Worm (Caenorhabditis elegans) whole organism, mixed stage, embryonic: ENCODE results near the gene dao-2.

Source experiments
- M03D4.4 ChIP-seq: sonication (generic microtip); optimal IDR thresholded peaks from 2 replicates; lab custom pipeline; 2017; ENCODE audit warnings: mild to moderate bottlenecking, missing genetic modification characterization, missing compliant biosample characterization
- blmp-1 ChIP-seq: fragments of 150-350 bp; optimal IDR thresholded peaks from 2 replicates; lab custom pipeline; 2014; ENCODE audit warnings: missing biosample characterization, missing genetic modification characterization
- ceh-39 ChIP-seq: fragments of 150-350 bp; optimal IDR thresholded peaks from 2 replicates; lab custom pipeline; 2014; ENCODE audit warnings: missing biosample characterization, missing genetic modification characterization
- ceh-43 ChIP-seq: fragments of 200-800 bp; sonication (Bioruptor generic); optimal IDR thresholded peaks from 2 replicates; lab custom pipeline; 2018; ENCODE audit warnings: mild to moderate bottlenecking, missing genetic modification characterization, moderate library complexity, missing compliant biosample characterization
- ceh-83 ChIP-seq: fragments of 200-800 bp; sonication (Bioruptor generic); optimal IDR thresholded peaks from 2 replicates; lab custom pipeline; 2018; ENCODE audit warnings: mild to moderate bottlenecking, missing genetic modification characterization, missing compliant biosample characterization
- ces-1 ChIP-seq: fragments of 150-350 bp; optimal IDR thresholded peaks from 2 replicates; lab custom pipeline; 2014; ENCODE audit warnings: missing biosample characterization, missing genetic modification reagents, missing genetic modification characterization
- drap-1 ChIP-seq: fragments of 200-800 bp; sonication (Bioruptor generic); optimal IDR thresholded peaks from 3 replicates; lab custom pipeline; 2018; ENCODE audit warnings: mild to moderate bottlenecking, missing genetic modification characterization, missing compliant biosample characterization
- elt-1 ChIP-seq: sonication (generic microtip); optimal IDR thresholded peaks from 2 replicates; lab custom pipeline; 2017; ENCODE audit warnings: missing genetic modification characterization, mild to moderate bottlenecking, missing compliant biosample characterization, antibody characterized with exemption, moderate library complexity, borderline replicate concordance; ENCODE audit not compliant: insufficient read depth
- elt-3 ChIP-seq: fragments of 150-350 bp; optimal IDR thresholded peaks from 2 replicates; lab custom pipeline; 2014; ENCODE audit warnings: missing biosample characterization, missing genetic modification characterization
- flh-1 ChIP-seq: fragments of 200-800 bp; sonication (Bioruptor generic); optimal IDR thresholded peaks from 2 replicates; lab custom pipeline; 2018; ENCODE audit warnings: mild to moderate bottlenecking, missing genetic modification characterization, moderate library complexity, missing compliant biosample characterization
- ham-2 ChIP-seq: fragments of 200-800 bp; sonication (Bioruptor generic); optimal IDR thresholded peaks from 2 replicates; lab custom pipeline; 2018; ENCODE audit warnings: mild to moderate bottlenecking, missing genetic modification characterization, missing compliant biosample characterization
- lin-13 ChIP-seq: fragments of 150-350 bp; optimal IDR thresholded peaks from 2 replicates; lab custom pipeline; 2014; ENCODE audit warnings: missing biosample characterization, missing genetic modification characterization
- lsy-2 ChIP-seq: fragments of 150-350 bp; optimal IDR thresholded peaks from 2 replicates; lab custom pipeline; 2014; ENCODE audit warnings: missing biosample characterization, missing genetic modification characterization
- mep-1 ChIP-seq: fragments of 150-350 bp; optimal IDR thresholded peaks from 2 replicates; lab custom pipeline; 2017; ENCODE audit warnings: missing biosample characterization, missing genetic modification reagents, missing genetic modification characterization, inconsistent platforms
- nhr-12 ChIP-seq: fragments of 150-350 bp; optimal IDR thresholded peaks from 2 replicates; lab custom pipeline; 2014; ENCODE audit warnings: missing biosample characterization, missing genetic modification characterization
- nhr-2 ChIP-seq: fragments of 150-350 bp; optimal IDR thresholded peaks from 2 replicates; lab custom pipeline; 2014; ENCODE audit warnings: missing biosample characterization, missing genetic modification characterization
- nhr-237 ChIP-seq: fragments of 150-350 bp; optimal IDR thresholded peaks from 2 replicates; lab custom pipeline; 2014; ENCODE audit warnings: missing biosample characterization, missing genetic modification characterization
- nhr-28 ChIP-seq: fragments of 150-350 bp; optimal IDR thresholded peaks from 2 replicates; lab custom pipeline; 2014; ENCODE audit warnings: missing biosample characterization, missing genetic modification characterization
- nhr-76 ChIP-seq: sonication (generic microtip); optimal IDR thresholded peaks from 2 replicates; lab custom pipeline; 2017; ENCODE audit warnings: missing biosample characterization, missing genetic modification characterization
- pha-4 ChIP-seq: fragments of 150-350 bp; optimal IDR thresholded peaks from 2 replicates; lab custom pipeline; 2018; ENCODE audit warnings: missing biosample characterization, missing genetic modification reagents, missing genetic modification characterization
- snpc-4 ChIP-seq: fragments of 150-350 bp; optimal IDR thresholded peaks from 2 replicates; lab custom pipeline; 2014; ENCODE audit warnings: missing biosample characterization, missing genetic modification characterization
- sptf-1 ChIP-seq: sonication (generic microtip); optimal IDR thresholded peaks from 2 replicates; lab custom pipeline; 2017; ENCODE audit warnings: mild to moderate bottlenecking, missing genetic modification characterization, moderate library complexity, missing compliant biosample characterization
- tbx-8 ChIP-seq: fragments of 200-800 bp; sonication (Bioruptor generic); optimal IDR thresholded peaks from 2 replicates; lab custom pipeline; 2018; ENCODE audit warnings: mild to moderate bottlenecking, missing genetic modification characterization, moderate library complexity, missing compliant biosample characterization
- unc-120 ChIP-seq: sonication (generic microtip); optimal IDR thresholded peaks from 2 replicates; lab custom pipeline; 2017; ENCODE audit warnings: missing genetic modification characterization, missing compliant biosample characterization; ENCODE audit not compliant: poor library complexity, severe bottlenecking
- unc-39 ChIP-seq: fragments of 150-350 bp; optimal IDR thresholded peaks from 2 replicates; lab custom pipeline; 2014; ENCODE audit warnings: missing biosample characterization, missing genetic modification characterization
- unc-62 ChIP-seq: fragments of 150-350 bp; optimal IDR thresholded peaks from 2 replicates; lab custom pipeline; 2014; ENCODE audit warnings: missing biosample characterization, missing genetic modification reagents, missing genetic modification characterization
- zip-8 ChIP-seq: fragments of 150-350 bp; optimal IDR thresholded peaks from 2 replicates; lab custom pipeline; 2014; ENCODE audit warnings: missing biosample characterization, missing genetic modification characterization

The dao-2 gene

ce11 chrII:4537141-4537540 lies 25.6 kb upstream of the dao-2 start, which contains the start of gene sra-33:
TSS of gene sra-33 (minus strand) at chrII:4537241.
- TF ChIP-seq mep-1 (tag; lab: Kevin White, UChicago) (no peak), lsy-2 (tag; lab: Kevin White, UChicago) (no peak), sptf-1 (tag; lab: Kevin White, UChicago) (no peak), nhr-2 (tag; lab: Kevin White, UChicago) (no peak), nhr-76 (tag; lab: Kevin White, UChicago) (no peak)

- no peak for TF ChIP-seq tbx-8
- TF ChIP-seq nhr-28 (tag; lab: Kevin White, UChicago), result no peak
- no peak for TF ChIP-seq lin-13 (tag; lab: Kevin White, UChicago)
- no peak for TF ChIP-seq unc-62 (GFP tag; lab: Kevin White, UChicago)
- no peak for TF ChIP-seq ceh-39 (tag; lab: Kevin White, UChicago)
Observed at ce11 chrII:4540631-4541030, 22.1 kb upstream of the dao-2 start, which contains the start of gene sra-36. TSS of gene sra-36 (minus strand) at chrII:4540731.

ce11 chrII:4543568-4543967 lies 19.2 kb upstream of the dao-2 start, which contains the start of gene sra-34:
TSS of gene sra-34 (minus strand) at chrII:4543668.
- no peak for TF ChIP-seq nhr-76 (tag; lab: Kevin White, UChicago)
- TF ChIP-seq nhr-2 (tag; lab: Kevin White, UChicago), result no peak
- no peak for TF ChIP-seq ceh-39 (tag; lab: Kevin White, UChicago)
- no peak for TF ChIP-seq ceh-43 (GFP tag; lab: Kevin White, UChicago)
- TF ChIP-seq drap-1, result no peak

ce11 chrII:4548408-4548807 lies 14.3 kb upstream of the dao-2 start:
- no peak for TF ChIP-seq nhr-76 (tag; lab: Kevin White, UChicago)

ce11 chrII:4549983-4550572 lies 12.7 kb upstream of the dao-2 start:
- TF ChIP-seq lin-13 (tag; lab: Kevin White, UChicago), result no peak
- no peak for TF ChIP-seq flh-1 (GFP tag; lab: Kevin White, UChicago)
- no peak for TF ChIP-seq zip-8 (tag; lab: Kevin White, UChicago)
- no peak for TF ChIP-seq ham-2 (GFP tag; lab: Kevin White, UChicago)
- TF ChIP-seq ces-1 (GFP tag; lab: Kevin White, UChicago), result no peak
- no peak for TF ChIP-seq blmp-1 (tag; lab: Kevin White, UChicago)
- TF ChIP-seq nhr-28 (tag; lab: Kevin White, UChicago), result no peak
- no peak for TF ChIP-seq drap-1
- TF ChIP-seq nhr-76 (tag; lab: Kevin White, UChicago), result no peak
- no peak for TF ChIP-seq elt-3 (tag; lab: Kevin White, UChicago)
- TF ChIP-seq ceh-43 (GFP tag; lab: Kevin White, UChicago), result no peak
- no peak for TF ChIP-seq sptf-1 (tag; lab: Kevin White, UChicago)
- TF ChIP-seq elt-1, result no peak
- TF ChIP-seq nhr-12 (tag; lab: Kevin White, UChicago), result no peak
- no peak for TF ChIP-seq nhr-237 (tag; lab: Kevin White, UChicago)
- TF ChIP-seq lsy-2 (tag; lab: Kevin White, UChicago), result no peak
- no peak for TF ChIP-seq unc-62 (GFP tag; lab: Kevin White, UChicago)

DNA sequence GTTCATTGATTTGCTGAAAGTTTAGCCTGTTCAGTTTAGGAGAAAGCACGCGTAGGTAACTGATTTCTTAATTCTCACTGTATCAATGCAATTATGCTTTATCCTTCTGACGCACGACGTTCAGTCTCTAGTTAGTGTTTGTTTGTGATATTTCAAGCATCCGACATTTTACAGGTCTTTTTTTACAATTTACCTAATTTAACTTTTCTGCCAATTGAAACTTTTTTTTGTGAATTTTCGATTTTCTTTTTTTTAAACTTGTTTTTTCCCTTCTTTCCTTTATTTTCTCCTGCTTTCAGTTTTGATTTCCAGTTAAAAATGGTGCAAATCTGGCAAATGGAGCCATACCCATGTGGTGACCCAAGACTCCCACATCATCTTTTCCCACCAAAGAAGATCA lies 12.0 kb upstream of the dao-2 start, which contains the start of gene K07E1.1:
TSS of gene K07E1.1 (plus strand) at position 301 of the 400 bp plus-strand sequence.
- TF ChIP-seq ceh-83 (GFP tag; lab: Kevin White, UChicago), result no peak
- TF ChIP-seq lsy-2 (tag; lab: Kevin White, UChicago), result no peak

DNA sequence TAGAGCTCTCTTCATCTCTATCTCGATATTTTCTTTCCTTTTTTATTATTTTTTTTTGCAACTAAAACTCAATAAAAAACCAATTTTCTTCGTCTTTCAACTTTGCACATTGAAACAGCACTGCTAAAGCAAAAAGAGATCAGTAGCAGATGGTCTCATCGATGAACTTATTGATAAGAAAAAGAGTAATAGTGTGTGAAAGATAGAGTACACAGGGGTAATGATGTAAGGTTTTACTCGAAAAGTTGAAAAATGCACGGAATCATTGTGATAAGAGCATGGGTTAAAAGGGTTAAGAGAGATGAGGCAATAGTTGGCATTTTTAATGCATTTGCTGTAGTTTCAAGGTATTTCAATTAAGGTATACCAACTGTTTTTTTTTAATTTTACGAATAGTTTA lies 10.7 kb upstream of the dao-2 start:
- TF ChIP-seq ceh-83 (GFP tag; lab: Kevin White, UChicago), result no peak
- TF ChIP-seq unc-39 (tag; lab: Kevin White, UChicago), result no peak
- no peak for TF ChIP-seq ceh-39 (tag; lab: Kevin White, UChicago)
- TF ChIP-seq unc-120, result no peak
- TF ChIP-seq zip-8 (tag; lab: Kevin White, UChicago), result no peak
- TF ChIP-seq ceh-43 (GFP tag; lab: Kevin White, UChicago), result no peak
- no peak for TF ChIP-seq pha-4 (tag; lab: Kevin White, UChicago)
- no peak for TF ChIP-seq blmp-1 (tag; lab: Kevin White, UChicago)
- no peak for TF ChIP-seq lin-13 (tag; lab: Kevin White, UChicago)
- no peak for TF ChIP-seq M03D4.4
- no peak for TF ChIP-seq snpc-4
- TF ChIP-seq nhr-28 (tag; lab: Kevin White, UChicago), result no peak
